Worm (Caenorhabditis elegans) whole organism, mixed stage, embryonic: Measurements from ENCODE around the gene exos-1.

Experiments
- bed-3 ChIP-seq: fragments of 200-800 bp; sonication (Bioruptor generic); optimal IDR thresholded peaks from 3 replicates; lab custom pipeline; 2018; ENCODE audit warnings: mild to moderate bottlenecking, missing genetic modification characterization, moderate library complexity, missing compliant biosample characterization
- ceh-43 ChIP-seq: fragments of 200-800 bp; sonication (Bioruptor generic); optimal IDR thresholded peaks from 2 replicates; lab custom pipeline; 2018; ENCODE audit warnings: mild to moderate bottlenecking, missing genetic modification characterization, moderate library complexity, missing compliant biosample characterization
- ces-1 ChIP-seq: fragments of 150-350 bp; optimal IDR thresholded peaks from 2 replicates; lab custom pipeline; 2014; ENCODE audit warnings: missing biosample characterization, missing genetic modification reagents, missing genetic modification characterization
- elt-3 ChIP-seq: fragments of 150-350 bp; optimal IDR thresholded peaks from 2 replicates; lab custom pipeline; 2014; ENCODE audit warnings: missing biosample characterization, missing genetic modification characterization
- flh-1 ChIP-seq: fragments of 200-800 bp; sonication (Bioruptor generic); optimal IDR thresholded peaks from 2 replicates; lab custom pipeline; 2018; ENCODE audit warnings: mild to moderate bottlenecking, missing genetic modification characterization, moderate library complexity, missing compliant biosample characterization
- lin-13 ChIP-seq: fragments of 150-350 bp; optimal IDR thresholded peaks from 2 replicates; lab custom pipeline; 2014; ENCODE audit warnings: missing biosample characterization, missing genetic modification characterization
- lsy-2 ChIP-seq: fragments of 150-350 bp; optimal IDR thresholded peaks from 2 replicates; lab custom pipeline; 2014; ENCODE audit warnings: missing biosample characterization, missing genetic modification characterization
- nhr-12 ChIP-seq: fragments of 150-350 bp; optimal IDR thresholded peaks from 2 replicates; lab custom pipeline; 2014; ENCODE audit warnings: missing biosample characterization, missing genetic modification characterization
- nhr-237 ChIP-seq: fragments of 150-350 bp; optimal IDR thresholded peaks from 2 replicates; lab custom pipeline; 2014; ENCODE audit warnings: missing biosample characterization, missing genetic modification characterization
- nhr-28 ChIP-seq: fragments of 150-350 bp; optimal IDR thresholded peaks from 2 replicates; lab custom pipeline; 2014; ENCODE audit warnings: missing biosample characterization, missing genetic modification characterization
- unc-62 ChIP-seq: fragments of 150-350 bp; optimal IDR thresholded peaks from 2 replicates; lab custom pipeline; 2014; ENCODE audit warnings: missing biosample characterization, missing genetic modification reagents, missing genetic modification characterization
- zip-8 ChIP-seq: fragments of 150-350 bp; optimal IDR thresholded peaks from 2 replicates; lab custom pipeline; 2014; ENCODE audit warnings: missing biosample characterization, missing genetic modification characterization
- ztf-11 ChIP-seq: fragments of 150-350 bp; optimal IDR thresholded peaks from 2 replicates; lab custom pipeline; 2014; ENCODE audit warnings: missing biosample characterization, missing genetic modification characterization

ce11 chrIII:10962910-10963309, 45.9 kb upstream of the exos-1 start:
- TF ChIP-seq ces-1 (GFP tag; lab: Kevin White, UChicago) (no peak), bed-3 (GFP tag; lab: Kevin White, UChicago) (no peak), nhr-12 (tag; lab: Kevin White, UChicago) (no peak), ztf-11 (tag; lab: Kevin White, UChicago) (no peak), nhr-28 (tag; lab: Kevin White, UChicago) (no peak), elt-3 (tag; lab: Kevin White, UChicago) (no peak), nhr-237 (tag; lab: Kevin White, UChicago) (no peak), unc-62 (GFP tag; lab: Kevin White, UChicago) (no peak), flh-1 (no peak), lsy-2 (no peak), ceh-43 (GFP tag; lab: Kevin White, UChicago) (no peak), zip-8 (no peak), lin-13 (tag; lab: Kevin White, UChicago) (no peak)
